Fruit fly (Drosophila melanogaster) whole organism, wandering third instar larva: Measurements from ENCODE around the gene CG32668.

ENCODE experiments used
- Abd-B ChIP-seq: fragments of >200 bp; optimal IDR thresholded peaks from 2 replicates; lab custom pipeline; 2017; ENCODE audit warnings: missing biosample characterization, missing genetic modification characterization
- CG32264 ChIP-seq: fragments of 200-800 bp; sonication (Bioruptor generic); optimal IDR thresholded peaks from 2 replicates; lab custom pipeline; 2016; ENCODE audit warnings: missing biosample characterization, missing genetic modification characterization
- CG9705 ChIP-seq: fragments of 200-800 bp; sonication (Bioruptor generic); optimal IDR thresholded peaks from 2 replicates; lab custom pipeline; 2018; ENCODE audit warnings: missing biosample characterization, mild to moderate bottlenecking, missing genetic modification characterization
- Dfd ChIP-seq: fragments of >200 bp; optimal IDR thresholded peaks from 2 replicates; lab custom pipeline; 2017; ENCODE audit warnings: missing biosample characterization, missing genetic modification characterization
- Dif ChIP-seq: fragments of 200-275, 200-300 bp; sonication (Bioruptor generic); optimal IDR thresholded peaks from 2 replicates; lab custom pipeline; 2018; ENCODE audit warnings: missing biosample characterization, missing genetic modification characterization; ENCODE audit not compliant: partially characterized antibody
- GATAd ChIP-seq: sonication (Bioruptor generic); optimal IDR thresholded peaks from 2 replicates; lab custom pipeline; 2016; ENCODE audit warnings: missing biosample characterization, missing genetic modification characterization
- HLH106 ChIP-seq: fragments of 200-800 bp; optimal IDR thresholded peaks from 3 replicates; lab custom pipeline; 2019; ENCODE audit warnings: missing biosample characterization, mild to moderate bottlenecking, missing genetic modification characterization, moderate library complexity
- Hnf4 ChIP-seq: fragments of 200-800 bp; sonication (Bioruptor generic); optimal IDR thresholded peaks from 2 replicates; lab custom pipeline; 2016; ENCODE audit warnings: missing biosample characterization, mild to moderate bottlenecking, missing genetic modification characterization
- Hr78 ChIP-seq: fragments of >200 bp; optimal IDR thresholded peaks from 2 replicates; lab custom pipeline; 2017; ENCODE audit warnings: missing biosample characterization, missing genetic modification characterization
- Mio ChIP-seq: sonication (Bioruptor generic); optimal IDR thresholded peaks from 2 replicates; lab custom pipeline; 2016; ENCODE audit warnings: missing biosample characterization, missing genetic modification characterization
- Myc ChIP-seq: fragments of >200 bp; optimal IDR thresholded peaks from 2 replicates; lab custom pipeline; 2017
- N ChIP-seq: fragments of >200 bp; optimal IDR thresholded peaks from 2 replicates; lab custom pipeline; 2018; ENCODE audit warnings: missing biosample characterization, missing external identifiers, missing genetic modification characterization
- OdsH ChIP-seq: fragments of 200-800 bp; sonication (Bioruptor generic); optimal IDR thresholded peaks from 2 replicates; lab custom pipeline; 2016; ENCODE audit warnings: missing biosample characterization, mild to moderate bottlenecking, missing genetic modification characterization
- Rel ChIP-seq, 2 experiments: fragments of 200-800 bp; sonication (Bioruptor generic) in 1 of 2; optimal IDR thresholded peaks; 2 replicates in 1 of 2; 3 replicates in 1 of 2; lab custom pipeline; 2016 to 2019; ENCODE audit warnings: mild to moderate bottlenecking in 2 of 2, missing biosample characterization in 2 of 2, missing genetic modification characterization in 2 of 2, moderate library complexity in 1 of 2
- Sp1 ChIP-seq: fragments of 200-800 bp; sonication (Bioruptor generic); optimal IDR thresholded peaks from 3 replicates; lab custom pipeline; 2019; ENCODE audit warnings: missing biosample characterization, mild to moderate bottlenecking, missing genetic modification characterization, moderate library complexity
- Vsx2 ChIP-seq: fragments of 200-300, 225-300 bp; sonication (Bioruptor generic); optimal IDR thresholded peaks from 2 replicates; lab custom pipeline; 2018; ENCODE audit warnings: missing biosample characterization, missing genetic modification characterization; ENCODE audit not compliant: partially characterized antibody
- br ChIP-seq: fragments of 200-800 bp; sonication (Bioruptor generic); optimal IDR thresholded peaks from 2 replicates; lab custom pipeline; 2016; ENCODE audit warnings: missing biosample characterization, missing genetic modification characterization
- brk ChIP-seq: fragments of 200-800 bp; sonication (Bioruptor generic); optimal IDR thresholded peaks from 2 replicates; lab custom pipeline; 2016; ENCODE audit warnings: missing biosample characterization, mild to moderate bottlenecking, missing genetic modification characterization
- dl ChIP-seq, 2 experiments: fragments of 175-275, 200-275 bp in 1 of 2; fragments of 200-275 bp in 1 of 2; sonication (Bioruptor generic); optimal IDR thresholded peaks; lab custom pipeline; 2018; ENCODE audit warnings: mild to moderate bottlenecking in 2 of 2, missing biosample characterization in 2 of 2, missing genetic modification characterization in 2 of 2, moderate library complexity in 2 of 2; ENCODE audit not compliant: partially characterized antibody in 2 of 2, insufficient read depth in 1 of 2
- dmrt93B ChIP-seq: fragments of 200-800 bp; sonication (Bioruptor generic); optimal IDR thresholded peaks from 2 replicates; lab custom pipeline; 2018; ENCODE audit warnings: missing biosample characterization, mild to moderate bottlenecking, missing genetic modification characterization
- dsf ChIP-seq: sonication (Bioruptor generic); optimal IDR thresholded peaks from 2 replicates; lab custom pipeline; 2016; ENCODE audit warnings: missing biosample characterization, missing genetic modification characterization, borderline replicate concordance
- ey ChIP-seq: fragments of 200-800 bp; sonication (Bioruptor generic); optimal IDR thresholded peaks from 2 replicates; lab custom pipeline; 2016; ENCODE audit warnings: missing biosample characterization, missing genetic modification characterization
- foxo ChIP-seq, 2 experiments: fragments of 200-800 bp; sonication (Bioruptor generic); optimal IDR thresholded peaks; 2 replicates in 1 of 2; 3 replicates in 1 of 2; lab custom pipeline; 2016 to 2017; ENCODE audit warnings: missing biosample characterization in 2 of 2, missing genetic modification characterization in 2 of 2
- fru ChIP-seq: fragments of 200-800 bp; sonication (Bioruptor generic); optimal IDR thresholded peaks from 3 replicates; lab custom pipeline; 2016; ENCODE audit warnings: missing biosample characterization, mild to moderate bottlenecking, missing genetic modification characterization
- h ChIP-seq: fragments of 200-800 bp; sonication (Bioruptor generic); optimal IDR thresholded peaks from 3 replicates; lab custom pipeline; 2016; ENCODE audit warnings: missing biosample characterization, mild to moderate bottlenecking, missing genetic modification characterization
- jim ChIP-seq: fragments of 175-275, 200-325 bp; sonication (Bioruptor generic); optimal IDR thresholded peaks from 2 replicates; lab custom pipeline; 2016; ENCODE audit warnings: missing biosample characterization, mild to moderate bottlenecking, missing genetic modification characterization
- lola ChIP-seq: fragments of >200 bp; optimal IDR thresholded peaks from 2 replicates; lab custom pipeline; 2017; ENCODE audit warnings: missing biosample characterization, missing genetic modification characterization
- pan ChIP-seq: fragments of >200 bp; optimal IDR thresholded peaks from 2 replicates; lab custom pipeline; 2017
- rgr ChIP-seq: fragments of 200-800 bp; sonication (Bioruptor generic); optimal IDR thresholded peaks from 3 replicates; lab custom pipeline; 2016; ENCODE audit warnings: missing biosample characterization, mild to moderate bottlenecking, missing genetic modification characterization
- sage ChIP-seq: fragments of 200-800 bp; sonication (Bioruptor generic); optimal IDR thresholded peaks from 2 replicates; lab custom pipeline; 2016; ENCODE audit warnings: missing biosample characterization, mild to moderate bottlenecking, missing genetic modification characterization
- sv ChIP-seq: fragments of 200-800 bp; sonication (Bioruptor generic); optimal IDR thresholded peaks from 3 replicates; lab custom pipeline; 2016; ENCODE audit warnings: missing biosample characterization, missing genetic modification characterization
- tai ChIP-seq: sonication (Bioruptor generic); optimal IDR thresholded peaks from 2 replicates; lab custom pipeline; 2016; ENCODE audit warnings: missing biosample characterization, missing genetic modification characterization
- usp ChIP-seq: fragments of >200 bp; optimal IDR thresholded peaks from 2 replicates; lab custom pipeline; 2017; ENCODE audit warnings: missing biosample characterization, missing genetic modification characterization

CG32668 gene

DNA sequence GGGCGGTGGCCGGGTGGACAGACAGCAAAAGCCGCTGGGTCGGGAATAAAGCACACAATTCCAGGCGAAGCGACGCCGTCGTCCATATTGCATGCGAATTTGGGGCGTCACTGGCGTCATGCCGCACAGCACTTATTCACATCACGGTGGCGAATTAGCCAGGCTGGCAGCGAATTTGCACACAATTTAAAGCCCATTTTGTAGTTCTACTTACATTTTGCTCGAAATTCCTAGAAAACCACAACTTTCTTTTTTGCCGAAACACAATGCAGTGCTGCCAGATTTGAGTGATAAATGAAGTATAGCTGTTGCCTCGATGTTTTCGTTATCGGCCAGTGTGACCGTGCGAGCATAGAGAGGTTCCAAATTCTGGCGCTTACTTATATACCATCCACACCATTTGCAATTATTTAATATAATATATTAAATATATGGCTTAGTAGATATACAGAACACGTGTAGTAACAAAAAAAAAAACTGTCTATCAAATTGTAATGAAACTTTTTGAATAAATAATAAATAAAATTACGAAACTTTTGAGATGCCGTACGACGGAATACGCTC, 11.2 kb downstream of the CG32668 start, which contains the start of gene Ran:
Ran (minus strand) TSS at position 445 of the 564 bp plus-strand sequence.
- TF ChIP-seq CG32264 (GFP tag; lab: Kevin White, UChicago) (no peak), HLH106 (tag; lab: Kevin White, UChicago) (peak; percentile 17), br (GFP tag; lab: Kevin White, UChicago) (no peak), Hr78 (GFP tag; lab: Kevin White, UChicago) (no peak), sage (GFP tag; lab: Kevin White, UChicago) (no peak), lola (GFP tag; lab: Kevin White, UChicago) (no peak), rgr (GFP tag; lab: Kevin White, UChicago) (no peak), N (peak; percentile 69), Dif (no peak), CG9705 (GFP tag; lab: Kevin White, UChicago) (no peak), fru (GFP tag; lab: Kevin White, UChicago) (no peak), foxo (GFP tag; optimal IDR thresholded peaks at IDR 0.05; lab: Kevin White, UChicago) (no peak), jim (GFP tag; lab: Kevin White, UChicago) (no peak)

DNA sequence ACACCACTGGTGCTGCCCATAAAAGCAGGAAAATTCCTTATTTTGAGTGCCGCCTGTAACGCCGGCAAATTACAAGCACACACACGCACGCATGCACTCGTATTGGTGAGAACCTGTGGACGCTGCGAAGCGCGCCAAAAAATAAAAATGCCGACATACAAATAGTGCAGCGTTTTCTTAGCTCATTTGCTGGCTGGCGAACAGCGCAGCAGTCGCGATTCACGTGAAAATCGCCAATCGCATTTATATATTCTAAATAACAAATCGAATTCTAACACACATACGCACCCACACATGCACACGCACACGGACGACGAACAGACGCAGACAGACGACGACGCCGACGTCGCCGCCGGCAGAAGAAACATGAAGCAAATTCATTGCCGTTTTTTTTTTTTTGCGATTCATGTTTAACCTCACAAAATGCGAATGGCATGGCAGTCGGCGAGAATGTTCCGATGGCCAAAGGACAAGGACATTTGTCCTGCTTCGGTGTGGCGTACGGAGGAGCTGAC, 11.9 kb downstream of the CG32668 start:
- no peak for TF ChIP-seq usp (GFP tag; lab: Kevin White, UChicago)
- TF ChIP-seq h (GFP tag; lab: Kevin White, UChicago): peak; percentile 4
- TF ChIP-seq N: peak; percentile 27
- peak; percentile 15 for TF ChIP-seq br (GFP tag; lab: Kevin White, UChicago)

DNA sequence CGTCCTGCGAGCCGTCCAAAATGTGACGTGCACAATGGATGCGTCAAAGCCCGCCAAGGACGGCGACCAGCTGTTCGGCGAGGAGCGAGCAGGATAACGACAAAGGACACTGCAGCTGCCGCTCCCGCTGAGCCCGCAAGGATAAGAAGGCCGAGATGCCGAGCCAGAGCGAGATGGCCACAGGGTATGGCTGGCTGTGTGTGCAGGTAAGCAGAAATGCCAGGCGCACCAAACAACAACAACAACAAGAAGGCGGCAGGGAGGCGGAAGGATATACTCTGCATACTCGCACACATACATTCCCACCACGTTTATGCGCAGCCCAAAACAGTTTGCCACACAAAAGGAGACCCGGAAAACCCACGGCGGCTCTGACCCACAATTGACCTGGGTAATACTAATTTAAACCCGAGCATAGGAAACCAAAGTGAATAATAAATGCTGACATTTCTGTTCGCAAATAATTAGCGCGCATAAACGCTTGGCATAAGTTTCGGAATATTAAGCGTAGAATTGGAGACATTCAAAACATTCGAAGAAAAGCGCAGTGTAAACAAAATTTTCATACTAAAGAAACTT, 12.9 kb downstream of the CG32668 start:
- TF ChIP-seq h (GFP tag; lab: Kevin White, UChicago) (peak; percentile 31), usp (GFP tag; lab: Kevin White, UChicago) (no peak), foxo (GFP tag; optimal IDR thresholded peaks at IDR 0.05; lab: Kevin White, UChicago) (peak in 1 of 2 experiments; percentile 55), pan (no peak), CG9705 (GFP tag; lab: Kevin White, UChicago) (no peak), HLH106 (tag; lab: Kevin White, UChicago) (peak; percentile 51), Abd-B (GFP tag; lab: Kevin White, UChicago) (no peak), Sp1 (GFP tag; lab: Kevin White, UChicago) (peak; percentile 39), Hr78 (GFP tag; lab: Kevin White, UChicago) (no peak), OdsH (GFP tag; lab: Kevin White, UChicago) (peak; percentile 20), GATAd (GFP tag; lab: Kevin White, UChicago) (no peak), ey (GFP tag; lab: Kevin White, UChicago) (peak; percentile 28), Dif (no peak), dl (GFP tag; optimal IDR thresholded peaks at IDR 0.05; lab: Kevin White, UChicago; ENCODE audit: insufficient read depth in 1 of 2, partially characterized antibody in 2 of 2) (no peak), jim (GFP tag; lab: Kevin White, UChicago) (no peak), sv (GFP tag; lab: Kevin White, UChicago) (no peak), Mio (GFP tag; lab: Kevin White, UChicago) (no peak), dsf (GFP tag; lab: Kevin White, UChicago) (no peak), Dfd (GFP tag; lab: Kevin White, UChicago) (no peak), sage (GFP tag; lab: Kevin White, UChicago) (no peak), CG32264 (GFP tag; lab: Kevin White, UChicago) (peak; percentile 12), Hnf4 (no peak), Myc (lab: Kevin White, UChicago) (no peak), rgr (GFP tag; lab: Kevin White, UChicago) (peak; percentile 40), fru (GFP tag; lab: Kevin White, UChicago) (peak; percentile 48), Vsx2 (GFP tag; lab: Kevin White, UChicago) (no peak), Rel (GFP tag; optimal IDR thresholded peaks at IDR 0.05; lab: Kevin White, UChicago) (no peak), Rel (tag; optimal IDR thresholded peaks at IDR 0.05; lab: Kevin White, UChicago) (no peak), lola (GFP tag; lab: Kevin White, UChicago) (no peak), brk (GFP tag; lab: Kevin White, UChicago) (no peak), N (no peak), tai (GFP tag; lab: Kevin White, UChicago) (no peak), br (GFP tag; lab: Kevin White, UChicago) (peak; percentile 13), dmrt93B (no peak)
